Worm (Caenorhabditis elegans): ENCODE results near the gene rft-1.
"Not testable (repeated sequence)": the region's sequence is repeated elsewhere in the genome, so short reads cannot be mapped to it uniquely, and the experiment has no call there.

DNA sequence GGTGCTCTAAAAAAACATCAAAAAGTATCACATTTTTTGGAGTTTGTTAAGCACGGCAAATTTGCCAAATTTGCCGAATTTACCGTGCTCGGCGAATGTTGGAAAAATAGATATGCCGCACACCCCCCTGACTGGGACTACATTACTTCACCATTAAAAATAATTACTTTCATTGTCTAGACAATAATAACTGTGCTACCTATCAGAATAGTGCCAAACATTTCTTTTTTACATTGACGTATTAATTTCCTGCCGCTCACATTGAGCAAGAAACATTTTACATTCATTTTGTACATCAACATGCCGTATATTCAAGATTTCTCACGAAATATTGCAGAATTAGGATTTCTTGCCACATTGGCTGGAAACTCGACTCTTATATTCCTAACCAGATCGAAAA, 31.5 kb upstream of the rft-1 start, which contains the start of gene str-35:
- TF ChIP-seq zag-1 (tag; optimal IDR thresholded peaks at IDR 0.05); nhr-25 (tag; optimal IDR thresholded peaks at IDR 0.05); nhr-28 (tag; optimal IDR thresholded peaks at IDR 0.05); ama-1 (optimal IDR thresholded peaks at IDR 0.05); pqm-1 (tag; optimal IDR thresholded peaks at IDR 0.05); elt-2 (tag; optimal IDR thresholded peaks at IDR 0.05); R02D3.7 (tag; optimal IDR thresholded peaks at IDR 0.05); unc-62 (GFP tag; optimal IDR thresholded peaks at IDR 0.05); nhr-12 (tag; optimal IDR thresholded peaks at IDR 0.05); jun-1 (tag; optimal IDR thresholded peaks at IDR 0.05): not testable (repeated sequence)

All from whole organism, L3 larva.